Fruit fly (Drosophila melanogaster): Measurements from ENCODE around the gene CG46468.

- TF ChIP-seq Pif1B (GFP tag; optimal IDR thresholded peaks at IDR 0.05): no peak
- no peak for TF ChIP-seq fd96Ca (GFP tag; IDR thresholded peaks at IDR 0.05)
- TF ChIP-seq CG10348 (GFP tag; IDR thresholded peaks at IDR 0.05): no peak
- TF ChIP-seq CG4496 (GFP tag; IDR thresholded peaks at IDR 0.05): no peak
- no peak for TF ChIP-seq CG34367 (tag; optimal IDR thresholded peaks at IDR 0.05)
- TF ChIP-seq CG8159 (tag; optimal IDR thresholded peaks at IDR 0.05): no peak
- no peak for TF ChIP-seq CG13204 (GFP tag; optimal IDR thresholded peaks at IDR 0.05)
- TF ChIP-seq EcR (GFP tag; optimal IDR thresholded peaks at IDR 0.05): no peak
- TF ChIP-seq CG9948 (tag; optimal IDR thresholded peaks at IDR 0.05): no peak
- no peak for TF ChIP-seq CG32121 (GFP tag; IDR thresholded peaks at IDR 0.05)
- TF ChIP-seq D1 (tag; optimal IDR thresholded peaks at IDR 0.05): no peak
- no peak for TF ChIP-seq CG14655 (GFP tag; optimal IDR thresholded peaks at IDR 0.05)
- no peak for TF ChIP-seq CG12605 (GFP tag; IDR thresholded peaks at IDR 0.05)
These were observed 44.2 kb upstream of the CG46468 start for dm6 chr2L:9609337-9609856.

All from whole organism, pupa.